Worm (Caenorhabditis elegans) whole organism, L3 larva: ENCODE measurements around the gene ins-12.

Experiments used
- R02D3.7 ChIP-seq: fragments of 150-350 bp; optimal IDR thresholded peaks from 2 replicates; lab custom pipeline; 2014; ENCODE audit warnings: missing biosample characterization, missing genetic modification characterization
- ZK546.5 ChIP-seq: sonication (generic microtip); optimal IDR thresholded peaks from 2 replicates; lab custom pipeline; 2017; ENCODE audit warnings: missing biosample characterization, missing genetic modification characterization
- ceh-82 ChIP-seq: fragments of 150-350 bp; optimal IDR thresholded peaks from 2 replicates; lab custom pipeline; 2014; ENCODE audit warnings: missing biosample characterization, missing genetic modification characterization
- elt-2 ChIP-seq: sonication (generic microtip); optimal IDR thresholded peaks from 2 replicates; lab custom pipeline; 2016; ENCODE audit warnings: missing genetic modification reagents, mild to moderate bottlenecking, missing genetic modification characterization, missing compliant biosample characterization
- elt-3 ChIP-seq, 3 experiments: fragments of 150-350 bp in 1 of 3; sonication (generic microtip) in 2 of 3; optimal IDR thresholded peaks; 2 replicates in 2 of 3; 4 replicates in 1 of 3; lab custom pipeline; 2014 to 2017; ENCODE audit warnings: missing biosample characterization in 3 of 3, missing genetic modification characterization in 3 of 3
- fos-1 ChIP-seq: fragments of 150-350 bp; optimal IDR thresholded peaks from 2 replicates; lab custom pipeline; 2014; ENCODE audit warnings: missing biosample characterization, missing genetic modification characterization
- lin-39 ChIP-seq: fragments of 150-350 bp; optimal IDR thresholded peaks from 2 replicates; lab custom pipeline; 2018; ENCODE audit warnings: missing biosample characterization, missing genetic modification reagents, missing genetic modification characterization
- mml-1 ChIP-seq: fragments of 150-350 bp; sonication (generic microtip); optimal IDR thresholded peaks from 3 replicates; lab custom pipeline; 2014; ENCODE audit warnings: missing biosample characterization, missing genetic modification characterization
- nfya-1 ChIP-seq: sonication (generic microtip); optimal IDR thresholded peaks from 2 replicates; lab custom pipeline; 2017; ENCODE audit warnings: missing genetic modification characterization, mild to moderate bottlenecking, missing compliant biosample characterization, antibody characterized with exemption, moderate library complexity; ENCODE audit not compliant: insufficient read depth
- nhr-25 ChIP-seq: sonication (generic microtip); optimal IDR thresholded peaks from 2 replicates; lab custom pipeline; 2017; ENCODE audit warnings: missing biosample characterization, missing genetic modification characterization
- nhr-28 ChIP-seq: fragments of 150-350 bp; optimal IDR thresholded peaks from 2 replicates; lab custom pipeline; 2014; ENCODE audit warnings: missing biosample characterization, missing genetic modification characterization
- nhr-77 ChIP-seq: fragments of 150-350 bp; optimal IDR thresholded peaks from 2 replicates; lab custom pipeline; 2014; ENCODE audit warnings: missing biosample characterization, missing genetic modification characterization
- snpc-4 ChIP-seq: fragments of 150-350 bp; optimal IDR thresholded peaks from 2 replicates; lab custom pipeline; 2014; ENCODE audit warnings: missing biosample characterization, missing genetic modification characterization

DNA sequence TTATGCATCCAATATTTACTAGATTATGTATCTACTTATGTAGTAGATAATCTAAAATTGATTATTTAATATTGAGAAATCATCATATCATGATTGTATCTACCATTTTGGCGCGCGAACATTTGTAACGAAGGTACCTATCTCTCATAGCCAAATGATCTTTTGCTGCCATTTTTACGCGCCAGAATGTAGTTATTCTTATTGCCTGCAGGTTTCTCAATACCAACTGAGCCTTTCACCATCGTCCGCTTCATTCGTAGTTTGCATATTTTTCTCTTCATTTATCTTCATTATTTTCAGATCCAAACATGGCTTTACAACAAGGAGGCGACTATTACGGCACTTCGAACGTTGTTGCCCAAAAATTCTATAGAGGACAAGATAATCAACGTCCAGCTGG, 26.6 kb upstream of the ins-12 start, which contains the start of gene ZK177.1:
- TF ChIP-seq nhr-28 (tag; lab: Kevin White, UChicago) (no peak), elt-2 (tag; lab: Kevin White, UChicago) (no peak), mml-1 (tag; lab: Kevin White, UChicago) (no peak), snpc-4 (no peak), lin-39 (tag; lab: Kevin White, UChicago) (no peak), nhr-25 (tag; lab: Kevin White, UChicago) (no peak), ceh-82 (no peak), nhr-77 (no peak), elt-3 (tag; optimal IDR thresholded peaks at IDR 0.05; lab: Kevin White, UChicago) (no peak), ZK546.5 (tag; lab: Kevin White, UChicago) (no peak), nfya-1 (no peak), fos-1 (no peak), R02D3.7 (tag; lab: Kevin White, UChicago) (no peak)
